Fruit fly (Drosophila melanogaster): ENCODE measurements around the gene CG13318.

Gene CG13318

DNA sequence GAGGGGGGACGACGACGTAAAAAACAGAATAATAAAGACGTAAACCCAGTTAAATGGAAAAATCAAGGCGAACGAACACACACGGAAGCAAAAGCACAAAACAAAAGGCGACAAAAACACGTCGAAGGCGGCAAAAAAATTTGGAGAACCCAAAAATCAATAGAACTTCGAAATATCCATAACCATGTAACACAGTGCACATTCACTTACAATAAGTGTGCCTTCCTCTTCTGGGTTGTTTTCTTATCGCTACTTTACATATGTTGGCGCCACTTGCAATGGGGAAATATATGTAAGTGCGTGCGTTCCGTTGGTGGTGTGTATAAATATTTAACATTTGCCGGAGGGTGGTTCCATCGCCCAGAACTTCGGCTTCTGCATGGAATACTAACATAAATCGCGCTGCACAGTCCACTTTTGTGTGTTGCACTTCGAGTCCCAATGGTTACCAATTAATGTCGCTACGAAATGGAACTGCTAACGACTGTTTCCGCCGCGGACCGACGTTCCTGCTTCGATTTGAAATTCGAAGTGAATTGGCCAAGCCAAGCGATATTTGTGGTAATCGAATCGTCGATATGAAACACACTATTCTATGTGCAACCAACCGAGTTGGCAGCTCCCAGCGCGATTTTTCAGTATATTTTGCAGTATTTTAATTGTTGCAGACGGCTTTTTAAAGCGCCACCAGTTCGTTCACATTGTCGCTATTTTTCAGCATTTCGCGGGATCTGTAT, 25.2 kb downstream of the CG13318 start, which contains the start of the genes CG9801 and Nasp (continued):
- TF ChIP-seq CG13775 (GFP tag; optimal IDR thresholded peaks at IDR 0.05) (peak; percentile 31), CG6683 (GFP tag; optimal IDR thresholded peaks at IDR 0.05) (no peak), CG11696 (GFP tag; IDR thresholded peaks at IDR 0.05) (0 out of 2 replicates have a peak, but pooled peaks have one; percentile 6), Awh (GFP tag; IDR thresholded peaks at IDR 0.05) (no peak), HHEX (GFP tag; optimal IDR thresholded peaks at IDR 0.05) (no peak), CG31365 (tag; optimal IDR thresholded peaks at IDR 0.05) (no peak), CG10209 (GFP tag; optimal IDR thresholded peaks at IDR 0.05) (peak; percentile 13), CG12299 (tag; optimal IDR thresholded peaks at IDR 0.05) (peak; percentile 3), gt (GFP tag; IDR thresholded peaks at IDR 0.05) (no peak), br (optimal IDR thresholded peaks at IDR 0.05) (no peak), ind (GFP tag; optimal IDR thresholded peaks at IDR 0.05) (peak; percentile 19), Mrtf (GFP tag; IDR thresholded peaks at IDR 0.05) (no peak), wek (GFP tag; optimal IDR thresholded peaks at IDR 0.05) (peak; percentile 16), CG11723 (GFP tag; optimal IDR thresholded peaks at IDR 0.05) (no peak), CG31224 (GFP tag; IDR thresholded peaks at IDR 0.05) (0 out of 2 replicates have a peak, but pooled peaks have one; percentile 18), CG3407 (GFP tag; optimal IDR thresholded peaks at IDR 0.05) (no peak), D19B (GFP tag; optimal IDR thresholded peaks at IDR 0.05) (no peak), Pdp1 (GFP tag; optimal IDR thresholded peaks at IDR 0.05) (peak in 1 of 2 experiments; percentile 29), usp (GFP tag; optimal IDR thresholded peaks at IDR 0.05) (no peak), maf-S (GFP tag; optimal IDR thresholded peaks at IDR 0.05) (no peak), CG12219 (GFP tag; optimal IDR thresholded peaks at IDR 0.05) (peak; percentile 32), Taf1 (GFP tag; IDR thresholded peaks at IDR 0.05) (no peak), ro (GFP tag; IDR thresholded peaks at IDR 0.05) (no peak), Atf6 (GFP tag; IDR thresholded peaks at IDR 0.05) (no peak), CG7963 (GFP tag; IDR thresholded peaks at IDR 0.05; ENCODE audit: partially characterized antibody) (peak; percentile 71), hb (GFP tag; IDR thresholded peaks at IDR 0.05; ENCODE audit: partially characterized antibody) (peak; percentile 63; the same call in 2 of the 3 replicates), CG10979 (tag; optimal IDR thresholded peaks at IDR 0.05) (peak; percentile 18), psq (GFP tag; optimal IDR thresholded peaks at IDR 0.05) (peak; percentile 33), CG1792 (GFP tag; optimal IDR thresholded peaks at IDR 0.05) (no peak), CG8478 (optimal IDR thresholded peaks at IDR 0.05) (no peak), nerfin-1 (tag; optimal IDR thresholded peaks at IDR 0.05) (no peak), D (optimal IDR thresholded peaks at IDR 0.05) (no peak), D (GFP tag; optimal IDR thresholded peaks at IDR 0.05) (no peak), en (GFP tag; optimal IDR thresholded peaks at IDR 0.05) (no peak), zen (tag; optimal IDR thresholded peaks at IDR 0.05) (peak; percentile 54), her (GFP tag; optimal IDR thresholded peaks at IDR 0.05) (peak; percentile 39), cwo (GFP tag; optimal IDR thresholded peaks at IDR 0.05) (no peak), caup (GFP tag; optimal IDR thresholded peaks at IDR 0.05; ENCODE audit: severe bottlenecking) (no peak), PHDP (tag; optimal IDR thresholded peaks at IDR 0.05) (no peak), Bgb (GFP tag; IDR thresholded peaks at IDR 0.05; ENCODE audit: partially characterized antibody) (peak; percentile 84), CG34422 (GFP tag; IDR thresholded peaks at IDR 0.05) (peak; percentile 56; the same call in 2 of the 3 replicates), danr (GFP tag; IDR thresholded peaks at IDR 0.05) (no peak), CG14050 (GFP tag; IDR thresholded peaks at IDR 0.05) (no peak), Myb (GFP tag; optimal IDR thresholded peaks at IDR 0.05) (peak; percentile 84), CG3838 (GFP tag; optimal IDR thresholded peaks at IDR 0.05) (peak; percentile 53), CG2120 (GFP tag; optimal IDR thresholded peaks at IDR 0.05) (peak; percentile 46), Drgx (GFP tag; IDR thresholded peaks at IDR 0.05) (no peak), CG13624 (GFP tag; optimal IDR thresholded peaks at IDR 0.05) (peak; percentile 39), lola (GFP tag; optimal IDR thresholded peaks at IDR 0.05) (peak in 1 of 3 experiments; percentile 1), al (GFP tag; IDR thresholded peaks at IDR 0.05) (no peak)

Measured in whole organism, embryonic.